Fruit fly (Drosophila melanogaster) whole organism, embryonic: ENCODE results near the gene CG31321.

Experiments used
- Adf1 ChIP-seq: fragments of 200-800 bp; sonication (Bioruptor generic); IDR thresholded peaks from 2 replicates; pipeline ENCODE4 v1.3.6; 2022; ENCODE audit warnings: missing biosample characterization, missing genetic modification characterization
- Atf6 ChIP-seq: fragments of 200-800 bp; sonication (Bioruptor generic); IDR thresholded peaks from 2 replicates; pipeline ENCODE4 v1.3.6; 2022; ENCODE audit warnings: missing biosample characterization, missing genetic modification characterization
- CG10267 ChIP-seq: fragments of 200-800 bp; sonication (Bioruptor generic); optimal IDR thresholded peaks from 2 replicates; lab custom pipeline; 2018; ENCODE audit warnings: missing biosample characterization, mild to moderate bottlenecking, missing genetic modification characterization, moderate library complexity
- CG10462 ChIP-seq: fragments of 200-800 bp; sonication (Bioruptor generic); optimal IDR thresholded peaks from 2 replicates; lab custom pipeline; 2016; ENCODE audit warnings: missing biosample characterization, missing genetic modification characterization
- CG10959 ChIP-seq: fragments of 200-800 bp; sonication (Bioruptor generic); IDR thresholded peaks from 2 replicates; pipeline ENCODE4 v1.3.6; 2022; ENCODE audit warnings: missing biosample characterization, missing genetic modification characterization
- CG11247 ChIP-seq: fragments of 200-800 bp; sonication (Bioruptor generic); IDR thresholded peaks from 2 replicates; pipeline ENCODE4 v1.3.6; 2022; ENCODE audit warnings: missing biosample characterization, missing genetic modification characterization
- CG12071 ChIP-seq: fragments of 200-800 bp; sonication (Bioruptor generic); optimal IDR thresholded peaks from 3 replicates; lab custom pipeline; 2018; ENCODE audit warnings: missing biosample characterization, mild to moderate bottlenecking, missing genetic modification characterization
- CG13123 ChIP-seq: fragments of 200-800 bp; sonication (Bioruptor generic); optimal IDR thresholded peaks from 2 replicates; lab custom pipeline; 2016; ENCODE audit warnings: missing biosample characterization, missing genetic modification characterization
- CG1647 ChIP-seq: fragments of 200-800 bp; sonication (Bioruptor generic); optimal IDR thresholded peaks from 3 replicates; lab custom pipeline; 2016; ENCODE audit warnings: missing biosample characterization, missing genetic modification characterization
- CG18262 ChIP-seq: fragments of 200-800 bp; optimal IDR thresholded peaks from 3 replicates; lab custom pipeline; 2019; ENCODE audit warnings: missing biosample characterization, mild to moderate bottlenecking, missing genetic modification characterization, moderate library complexity
- CG18476 ChIP-seq: fragments of 200-800 bp; sonication (Bioruptor generic); optimal IDR thresholded peaks from 2 replicates; lab custom pipeline; 2016; ENCODE audit warnings: missing biosample characterization, mild to moderate bottlenecking, missing genetic modification characterization
- CG4360 ChIP-seq: fragments of 200-800 bp; sonication (Bioruptor generic); IDR thresholded peaks from 2 replicates; pipeline ENCODE4 v1.3.6; 2022; ENCODE audit warnings: missing biosample characterization, missing genetic modification characterization
- CG4404 ChIP-seq: fragments of 200-800 bp; sonication (Bioruptor generic); IDR thresholded peaks from 2 replicates; pipeline ENCODE4 v1.3.6; 2022; ENCODE audit warnings: missing biosample characterization, missing genetic modification characterization
- CG5245 ChIP-seq: fragments of 200-800 bp; sonication (Bioruptor generic); optimal IDR thresholded peaks from 3 replicates; lab custom pipeline; 2016; ENCODE audit warnings: missing biosample characterization, missing genetic modification characterization
- CG6254 ChIP-seq: fragments of 200-800 bp; sonication (Bioruptor generic); optimal IDR thresholded peaks from 3 replicates; lab custom pipeline; 2017; ENCODE audit warnings: mild to moderate bottlenecking, missing biosample characterization, missing genetic modification reagents, missing genetic modification characterization
- CG6689 ChIP-seq: fragments of 200-800 bp; sonication (Bioruptor generic); IDR thresholded peaks from 2 replicates; pipeline ENCODE4 v1.3.6; 2022; ENCODE audit warnings: missing biosample characterization, missing genetic modification characterization
- CG8478 ChIP-seq: fragments of >200 bp; optimal IDR thresholded peaks from 2 replicates; lab custom pipeline; 2018
- CG9609 ChIP-seq: fragments of 200-800 bp; sonication (Bioruptor generic); optimal IDR thresholded peaks from 3 replicates; lab custom pipeline; 2016; ENCODE audit warnings: missing biosample characterization, missing genetic modification characterization
- CG9797 ChIP-seq: fragments of 200-800 bp; sonication (Bioruptor generic); optimal IDR thresholded peaks from 3 replicates; lab custom pipeline; 2018; ENCODE audit warnings: missing biosample characterization, mild to moderate bottlenecking, missing genetic modification characterization
- Dek ChIP-seq: fragments of 200-800 bp; sonication (Bioruptor generic); optimal IDR thresholded peaks from 3 replicates; lab custom pipeline; 2019; ENCODE audit warnings: missing biosample characterization, mild to moderate bottlenecking, missing genetic modification characterization, moderate library complexity
- Dip2 ChIP-seq: fragments of 200-800 bp; sonication (Bioruptor generic); IDR thresholded peaks from 2 replicates; pipeline ENCODE4 v1.3.6; 2022; ENCODE audit warnings: missing biosample characterization, missing genetic modification characterization
- Dll ChIP-seq: fragments of 200-800 bp; sonication (Bioruptor generic); IDR thresholded peaks from 4 replicates; pipeline ENCODE4 v1.3.6; 2022; ENCODE audit warnings: missing biosample characterization, missing genetic modification characterization; ENCODE audit not compliant: partially characterized antibody
- Doc2 ChIP-seq: fragments of 200-800 bp; sonication (Bioruptor generic); IDR thresholded peaks from 2 replicates; pipeline ENCODE4 v1.3.6; 2022; ENCODE audit warnings: missing biosample characterization, missing genetic modification characterization
- Drgx ChIP-seq: fragments of 200-800 bp; sonication (Bioruptor generic); IDR thresholded peaks from 2 replicates; pipeline ENCODE4 v1.3.6; 2022; ENCODE audit warnings: missing biosample characterization, missing genetic modification characterization
- ERR ChIP-seq: fragments of 200-800 bp; sonication (Bioruptor generic); optimal IDR thresholded peaks from 2 replicates; lab custom pipeline; 2016; ENCODE audit warnings: missing biosample characterization, missing genetic modification characterization
- HLH4C ChIP-seq: fragments of 200-800 bp; sonication (Bioruptor generic); IDR thresholded peaks from 3 replicates; pipeline ENCODE4 v1.3.6; 2022; ENCODE audit warnings: missing biosample characterization, missing genetic modification characterization; ENCODE audit not compliant: partially characterized antibody
- Hey ChIP-seq: fragments of 200-800 bp; sonication (Bioruptor generic); optimal IDR thresholded peaks from 3 replicates; lab custom pipeline; 2018; ENCODE audit warnings: missing biosample characterization, mild to moderate bottlenecking, missing genetic modification characterization
- Hr78 ChIP-seq, 2 experiments: fragments of 200-800 bp in 1 of 2; fragments of >200 bp in 1 of 2; sonication (Bioruptor generic) in 1 of 2; optimal IDR thresholded peaks; 2 replicates each; lab custom pipeline; 2017 to 2019; ENCODE audit warnings: missing biosample characterization in 2 of 2, missing genetic modification characterization in 2 of 2, mild to moderate bottlenecking in 1 of 2, moderate library complexity in 1 of 2
- Kr ChIP-seq: fragments of 200-800 bp; sonication (Bioruptor generic); optimal IDR thresholded peaks from 2 replicates; lab custom pipeline; 2017; ENCODE audit warnings: missing biosample characterization, mild to moderate bottlenecking, missing genetic modification characterization
- Lhr ChIP-seq: fragments of 200-800 bp; sonication (Bioruptor generic); optimal IDR thresholded peaks from 3 replicates; lab custom pipeline; 2017; ENCODE audit warnings: mild to moderate bottlenecking, missing biosample characterization, missing genetic modification reagents, missing genetic modification characterization
- Lpt ChIP-seq: fragments of >200 bp; optimal IDR thresholded peaks from 2 replicates; lab custom pipeline; 2018; ENCODE audit warnings: missing biosample characterization, missing genetic modification characterization
- MBD-R2 ChIP-seq: fragments of 200-800 bp; sonication (Bioruptor generic); IDR thresholded peaks from 2 replicates; pipeline ENCODE4 v1.3.6; 2022; ENCODE audit warnings: missing biosample characterization, missing genetic modification characterization
- NK7.1 ChIP-seq: fragments of 200-800 bp; sonication (Bioruptor generic); optimal IDR thresholded peaks from 3 replicates; lab custom pipeline; 2016; ENCODE audit warnings: missing biosample characterization, missing genetic modification characterization
- Poxn ChIP-seq: fragments of 200-800 bp; sonication (Bioruptor generic); IDR thresholded peaks from 2 replicates; pipeline ENCODE4 v1.3.6; 2022; ENCODE audit warnings: missing biosample characterization, missing genetic modification characterization
- Six4 ChIP-seq: fragments of 200-800 bp; sonication (Bioruptor generic); optimal IDR thresholded peaks from 2 replicates; lab custom pipeline; 2016; ENCODE audit warnings: missing biosample characterization, missing genetic modification characterization
- Sry-δ ChIP-seq: fragments of 200-800 bp; sonication (Bioruptor generic); optimal IDR thresholded peaks from 2 replicates; lab custom pipeline; 2016; ENCODE audit warnings: missing biosample characterization, missing genetic modification characterization
- Vsx1 ChIP-seq: fragments of 200-800 bp; sonication (Bioruptor generic); optimal IDR thresholded peaks from 2 replicates; lab custom pipeline; 2017; ENCODE audit warnings: missing biosample characterization, mild to moderate bottlenecking, missing genetic modification characterization, missing genetic modification reagents
- Xrp1 ChIP-seq: fragments of 200-800 bp; sonication (Bioruptor generic); IDR thresholded peaks from 2 replicates; pipeline ENCODE4 v1.3.6; 2022; ENCODE audit warnings: missing biosample characterization, missing genetic modification characterization
- ato ChIP-seq: fragments of 200-800 bp; sonication (Bioruptor generic); IDR thresholded peaks from 2 replicates; pipeline ENCODE4 v1.3.6; 2022; ENCODE audit warnings: missing biosample characterization, missing genetic modification characterization; ENCODE audit not compliant: partially characterized antibody
- ci ChIP-seq: fragments of 200-800 bp; sonication (Bioruptor generic); IDR thresholded peaks from 3 replicates; pipeline ENCODE4 v1.3.6; 2022; ENCODE audit warnings: missing biosample characterization, missing genetic modification characterization
- danr ChIP-seq: fragments of 200-800 bp; sonication (Bioruptor generic); IDR thresholded peaks from 2 replicates; pipeline ENCODE4 v1.3.6; 2022; ENCODE audit warnings: missing biosample characterization, missing genetic modification characterization
- dati ChIP-seq: fragments of 200-800 bp; sonication (Bioruptor generic); IDR thresholded peaks from 2 replicates; pipeline ENCODE4 v1.3.6; 2022; ENCODE audit warnings: missing biosample characterization, missing genetic modification characterization
- dpn ChIP-seq, 2 experiments: fragments of 200-800 bp; sonication (Bioruptor generic); optimal IDR thresholded peaks; 3 replicates each; lab custom pipeline; 2016; ENCODE audit warnings: missing biosample characterization in 2 of 2, missing genetic modification characterization in 2 of 2
- fd64A ChIP-seq: fragments of 200-800 bp; sonication (Bioruptor generic); optimal IDR thresholded peaks from 3 replicates; lab custom pipeline; 2018; ENCODE audit warnings: missing biosample characterization, mild to moderate bottlenecking, missing genetic modification characterization
- gem ChIP-seq: fragments of 200-800 bp; sonication (Bioruptor generic); optimal IDR thresholded peaks from 2 replicates; lab custom pipeline; 2019; ENCODE audit warnings: missing biosample characterization, mild to moderate bottlenecking, missing genetic modification characterization, moderate library complexity
- ind ChIP-seq: fragments of 200-800 bp; sonication (Bioruptor generic); optimal IDR thresholded peaks from 3 replicates; lab custom pipeline; 2016; ENCODE audit warnings: missing biosample characterization, missing genetic modification characterization
- prd ChIP-seq, 3 experiments: fragments of >200 bp in 2 of 3; fragments of 200-800 bp in 1 of 3; sonication (Bioruptor generic) in 1 of 3; optimal IDR thresholded peaks in 2 of 3; IDR thresholded peaks in 1 of 3; 2 replicates in 2 of 3; 3 replicates in 1 of 3; pipeline versions ENCODE4 v1.3.6 to Lab custom; 2017 to 2022; ENCODE audit warnings: missing biosample characterization in 1 of 3, missing genetic modification characterization in 1 of 3
- ranshi ChIP-seq: fragments of 200-800 bp; sonication (Bioruptor generic); IDR thresholded peaks from 2 replicates; pipeline ENCODE4 v1.3.6; 2022; ENCODE audit warnings: missing biosample characterization, missing genetic modification characterization
- sima ChIP-seq: fragments of 200-800 bp; sonication (Bioruptor generic); optimal IDR thresholded peaks from 2 replicates; lab custom pipeline; 2016; ENCODE audit warnings: missing biosample characterization, missing genetic modification characterization
- wek ChIP-seq: fragments of 200-800 bp; sonication (Bioruptor generic); optimal IDR thresholded peaks from 3 replicates; lab custom pipeline; 2018; ENCODE audit warnings: missing biosample characterization, mild to moderate bottlenecking, missing genetic modification characterization, moderate library complexity
- zfh1 ChIP-seq: fragments of 200-800 bp; sonication (Bioruptor generic); IDR thresholded peaks from 3 replicates; pipeline ENCODE4 v1.3.6; 2022; ENCODE audit warnings: missing biosample characterization, missing genetic modification characterization

Gene CG31321

DNA sequence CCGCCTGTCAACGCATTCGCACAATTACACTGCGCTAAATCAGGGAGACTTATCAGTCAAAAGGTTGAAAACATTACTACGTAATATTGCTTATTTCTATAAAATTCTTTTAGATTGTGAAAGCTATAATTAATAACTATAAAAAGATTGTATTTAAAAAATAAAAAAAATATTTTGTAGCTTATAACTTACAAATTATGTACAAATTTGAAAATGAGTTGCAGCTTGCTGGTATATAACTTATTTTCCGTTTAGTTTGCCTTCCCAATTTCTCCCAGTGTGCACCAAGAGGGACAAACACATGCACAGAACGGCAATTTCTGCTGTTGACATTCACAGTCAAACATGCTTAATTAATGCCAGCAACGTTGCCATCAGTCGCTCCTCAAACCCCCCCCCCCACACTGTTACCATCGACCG is 43.6 kb downstream of the CG31321 start (continued):
- TF ChIP-seq Doc2 (GFP tag; lab: Robert Waterston, UW) (no peak), Dll (GFP tag; lab: Robert Waterston, UW) (no peak), CG11247 (GFP tag; lab: Robert Waterston, UW) (peak; percentile 58; the same call in 1 of the 2 replicates), dpn (GFP tag; optimal IDR thresholded peaks at IDR 0.05; lab: Kevin White, UChicago) (peak in 1 of 2 experiments; percentile 38), Adf1 (GFP tag; lab: Robert Waterston, UW) (no peak; the same call in 1 of the 2 replicates), Lpt (no peak), Sry-δ (GFP tag; lab: Kevin White, UChicago) (no peak), CG18476 (GFP tag; lab: Kevin White, UChicago) (peak; percentile 49), CG1647 (GFP tag; lab: Kevin White, UChicago) (no peak), CG10959 (GFP tag; lab: Robert Waterston, UW) (no peak), gem (tag; lab: Kevin White, UChicago) (peak; percentile 86), Vsx1 (GFP tag; lab: Kevin White, UChicago) (peak; percentile 7), CG6689 (peak; percentile 75), Xrp1 (GFP tag; lab: Robert Waterston, UW) (peak; percentile 71; the same call in 1 of the 2 replicates), Six4 (GFP tag; lab: Kevin White, UChicago) (peak; percentile 40), prd (optimal IDR thresholded peaks at IDR 0.05; lab: Kevin White, UChicago) (no peak), prd (GFP tag; IDR thresholded peaks at IDR 0.05; lab: Robert Waterston, UW) (peak; percentile 66), NK7.1 (no peak), Poxn (no peak), danr (peak; percentile 68; the same call in 1 of the 2 replicates), CG18262 (peak; percentile 81), CG13123 (GFP tag; lab: Kevin White, UChicago) (peak; percentile 0), ranshi (peak; percentile 54), ato (no peak), CG5245 (peak; percentile 49), sima (GFP tag; lab: Kevin White, UChicago) (no peak), Lhr (no peak), Dip2 (no peak), Hey (no peak), CG9609 (no peak), Kr (no peak), Drgx (peak; percentile 86), Dek (tag; lab: Kevin White, UChicago) (peak; percentile 63), dati (GFP tag; lab: Robert Waterston, UW) (no peak), fd64A (GFP tag; lab: Kevin White, UChicago) (no peak), CG4404 (GFP tag; lab: Robert Waterston, UW) (peak; percentile 47), HLH4C (GFP tag; lab: Robert Waterston, UW) (no peak), CG4360 (GFP tag; lab: Robert Waterston, UW) (no peak), CG8478 (no peak), Atf6 (GFP tag; lab: Robert Waterston, UW) (peak; percentile 61), wek (GFP tag; lab: Kevin White, UChicago) (no peak), ci (GFP tag; lab: Robert Waterston, UW) (0 out of 3 replicates have a peak, but pooled peaks have one; percentile 17), CG6254 (GFP tag; lab: Kevin White, UChicago) (peak; percentile 62), MBD-R2 (no peak), Hr78 (GFP tag; optimal IDR thresholded peaks at IDR 0.05; lab: Kevin White, UChicago) (peak in 1 of 2 experiments; percentile 27), CG12071 (GFP tag; lab: Kevin White, UChicago) (peak; percentile 39), ERR (GFP tag; lab: Kevin White, UChicago) (no peak), ind (GFP tag; lab: Kevin White, UChicago) (peak; percentile 72), zfh1 (GFP tag; lab: Robert Waterston, UW) (no peak; the same call in 2 of the 3 replicates), CG10267 (tag; lab: Kevin White, UChicago) (peak; percentile 71), CG9797 (GFP tag; lab: Kevin White, UChicago) (no peak), CG10462 (GFP tag; lab: Kevin White, UChicago) (peak; percentile 20)
